Worm (Caenorhabditis elegans) whole organism, L4 larva: ENCODE results near the gene srw-16.

ENCODE experiments used
- T26A8.4 ChIP-seq: fragments of 200-800 bp; sonication (Bioruptor generic); IDR thresholded peaks from 2 replicates; pipeline ENCODE4 v1.3.6; 2022; ENCODE audit warnings: missing genetic modification characterization, missing compliant biosample characterization
- aly-2 ChIP-seq: sonication (generic microtip); optimal IDR thresholded peaks from 2 replicates; lab custom pipeline; 2018; ENCODE audit warnings: missing biosample characterization, missing genetic modification characterization
- ama-1 ChIP-seq: fragments of 150-350 bp; optimal IDR thresholded peaks from 2 replicates; lab custom pipeline; 2014; ENCODE audit warnings: inconsistent platforms, mixed read lengths
- daf-8 ChIP-seq: fragments of 200-800 bp; sonication (Bioruptor generic); IDR thresholded peaks from 2 replicates; pipeline ENCODE4 v1.3.6; 2022; ENCODE audit warnings: missing genetic modification characterization, missing compliant biosample characterization
- nhr-237 ChIP-seq: sonication (generic microtip); optimal IDR thresholded peaks from 2 replicates; lab custom pipeline; 2017; ENCODE audit warnings: missing biosample characterization, missing genetic modification characterization
- nhr-77 ChIP-seq: fragments of 150-350 bp; optimal IDR thresholded peaks from 2 replicates; lab custom pipeline; 2014; ENCODE audit warnings: missing biosample characterization, missing genetic modification characterization
- sdz-12 ChIP-seq: fragments of 200-800 bp; sonication (Bioruptor generic); optimal IDR thresholded peaks from 2 replicates; lab custom pipeline; 2018; ENCODE audit warnings: mild to moderate bottlenecking, missing genetic modification characterization, missing compliant biosample characterization

DNA sequence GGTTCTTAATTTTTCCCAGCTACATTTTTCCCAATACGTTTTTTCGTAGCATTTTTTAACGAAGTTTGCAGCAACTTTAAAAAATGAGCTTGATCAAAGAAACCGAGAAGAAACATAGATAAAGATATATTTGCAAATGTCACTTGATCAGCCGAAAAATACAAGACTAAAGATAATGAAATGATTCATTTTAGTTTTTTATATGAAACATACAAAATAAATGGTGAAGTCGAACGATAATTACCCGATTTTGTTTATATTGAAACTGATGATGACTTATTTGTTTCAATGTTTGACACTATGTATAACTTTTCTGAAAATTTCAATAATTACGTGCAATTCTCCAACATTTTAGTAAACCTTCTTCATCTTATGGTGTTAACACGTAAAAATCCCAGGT lies 6.4 kb downstream of the srw-16 start, which contains the start of gene srw-22:
- TF ChIP-seq ama-1 (lab: Kevin White, UChicago): no peak
- no peak for TF ChIP-seq nhr-77 (tag; lab: Kevin White, UChicago)
- TF ChIP-seq sdz-12 (GFP tag; lab: Kevin White, UChicago): no peak
- no peak for TF ChIP-seq nhr-237 (tag; lab: Kevin White, UChicago)
- no peak for TF ChIP-seq T26A8.4 (GFP tag; lab: Robert Waterston, UW)
- no peak for TF ChIP-seq aly-2 (tag; lab: Kevin White, UChicago)
- no peak for TF ChIP-seq daf-8
